Worm (Caenorhabditis elegans) whole organism, L4/young adult: Measurements from ENCODE around the gene C27D9.2.

ENCODE experiments used
- W03F9.2 ChIP-seq: fragments of 150-350 bp; optimal IDR thresholded peaks from 2 replicates; lab custom pipeline; 2014; ENCODE audit warnings: missing biosample characterization, missing genetic modification characterization
- dao-5 ChIP-seq: sonication (generic microtip); optimal IDR thresholded peaks from 2 replicates; lab custom pipeline; 2016; ENCODE audit warnings: missing genotype, missing genetic modification characterization, moderate library complexity, missing compliant biosample characterization
- him-1 ChIP-seq: sonication (generic microtip); optimal IDR thresholded peaks from 2 replicates; lab custom pipeline; 2016; ENCODE audit warnings: missing genotype, missing genetic modification reagents, missing genetic modification characterization, missing compliant biosample characterization

DNA sequence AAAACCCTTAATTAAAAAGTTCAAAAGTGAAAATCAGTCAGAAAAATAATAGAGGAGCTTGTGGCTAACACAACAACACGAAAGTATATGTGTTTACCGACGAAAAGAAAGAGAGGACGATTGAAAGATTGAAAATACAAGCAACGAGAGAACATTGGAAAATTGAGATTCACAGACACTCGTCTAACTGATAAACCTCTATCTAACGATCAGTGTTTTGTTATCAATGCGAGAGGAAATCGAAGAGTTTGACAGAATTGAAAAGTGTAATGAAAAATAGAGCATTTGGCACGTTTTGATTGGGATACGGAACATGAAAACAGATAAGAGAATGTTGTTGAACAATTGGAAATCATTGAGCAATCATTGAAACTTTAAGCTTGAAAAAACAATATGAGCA is 28.0 kb downstream of the C27D9.2 start:
- TF ChIP-seq him-1 (tag; lab: Kevin White, UChicago) (no peak), dao-5 (tag; lab: Kevin White, UChicago) (no peak), W03F9.2 (tag; lab: Kevin White, UChicago) (peak; percentile 29)
